Worm (Caenorhabditis elegans): ENCODE data around the gene C31H2.3.

Gene C31H2.3

DNA sequence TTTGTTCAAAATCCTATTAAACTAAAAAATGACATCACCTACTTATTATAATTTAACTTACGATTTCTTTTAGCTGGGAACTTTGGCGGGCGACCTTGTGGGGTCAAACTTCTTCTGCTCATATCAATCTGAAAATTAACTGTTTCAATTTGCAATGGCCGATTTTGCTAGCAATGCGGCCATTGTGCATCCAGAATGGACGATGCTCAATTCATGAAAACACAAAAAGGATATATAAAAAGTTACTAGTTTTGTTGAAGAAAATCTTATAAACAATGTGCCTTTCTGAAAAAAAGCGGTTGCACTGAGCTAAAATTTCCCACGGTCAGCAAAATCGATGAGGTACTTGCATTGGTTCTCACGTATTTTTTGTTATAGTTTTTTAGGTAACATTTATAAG lies at the start of gene C31H2.3:
Gene C31H2.3 (minus strand): TSS at position 101 of the 400 bp plus-strand sequence.
- TF ChIP-seq B0310.2 (tag; optimal IDR thresholded peaks at IDR 0.05) = no peak
- TF ChIP-seq hnd-1 (tag; optimal IDR thresholded peaks at IDR 0.05) = no peak
- no peak for TF ChIP-seq scrt-1 (GFP tag; IDR thresholded peaks at IDR 0.05)
- no peak for TF ChIP-seq ets-7 (tag; optimal IDR thresholded peaks at IDR 0.05)
- TF ChIP-seq tbx-37 (GFP tag; conservative IDR thresholded peaks at IDR 0.05) = no peak

DNA sequence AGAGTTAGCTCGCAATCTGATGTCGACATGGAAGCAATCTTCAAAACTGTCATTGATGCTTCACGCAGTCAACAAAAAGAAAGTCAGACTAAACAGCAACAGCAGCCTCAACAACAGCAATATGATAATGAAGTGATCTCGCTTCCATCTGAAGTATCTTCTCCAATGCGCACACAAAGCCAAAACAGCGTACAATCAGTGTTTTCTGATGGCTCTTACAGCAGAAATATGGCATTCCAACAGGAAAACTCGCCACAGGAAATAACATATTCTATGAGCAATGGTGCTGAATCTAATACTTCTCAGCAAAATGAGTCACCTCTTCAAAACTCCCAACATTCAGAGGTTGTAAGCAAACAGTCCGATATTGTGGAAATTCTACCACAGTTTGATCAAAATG lies 48.7 kb upstream of the C31H2.3 start:
- TF ChIP-seq ets-7 (tag; optimal IDR thresholded peaks at IDR 0.05) = no peak
- no peak for TF ChIP-seq hmbx-1 (tag; optimal IDR thresholded peaks at IDR 0.05)
- no peak for TF ChIP-seq tra-4 (tag; optimal IDR thresholded peaks at IDR 0.05)
- TF ChIP-seq tbx-37 (GFP tag; conservative IDR thresholded peaks at IDR 0.05) = no peak
- no peak for TF ChIP-seq pes-1 (GFP tag; IDR thresholded peaks at IDR 0.05)
- TF ChIP-seq F13C5.2 (tag; optimal IDR thresholded peaks at IDR 0.05) = no peak
- no peak for TF ChIP-seq ceh-13 (GFP tag; optimal IDR thresholded peaks at IDR 0.05)
- no peak for TF ChIP-seq hmg-4 (GFP tag; optimal IDR thresholded peaks at IDR 0.05)
- TF ChIP-seq ceh-36 (tag; optimal IDR thresholded peaks at IDR 0.05) = no peak
- TF ChIP-seq tbx-11 (GFP tag; IDR thresholded peaks at IDR 0.05) = no peak
- TF ChIP-seq aly-1 (tag; optimal IDR thresholded peaks at IDR 0.05) = no peak
- TF ChIP-seq sea-1 (GFP tag; conservative IDR thresholded peaks at IDR 0.05) = no peak
- TF ChIP-seq scrt-1 (GFP tag; IDR thresholded peaks at IDR 0.05) = no peak

DNA sequence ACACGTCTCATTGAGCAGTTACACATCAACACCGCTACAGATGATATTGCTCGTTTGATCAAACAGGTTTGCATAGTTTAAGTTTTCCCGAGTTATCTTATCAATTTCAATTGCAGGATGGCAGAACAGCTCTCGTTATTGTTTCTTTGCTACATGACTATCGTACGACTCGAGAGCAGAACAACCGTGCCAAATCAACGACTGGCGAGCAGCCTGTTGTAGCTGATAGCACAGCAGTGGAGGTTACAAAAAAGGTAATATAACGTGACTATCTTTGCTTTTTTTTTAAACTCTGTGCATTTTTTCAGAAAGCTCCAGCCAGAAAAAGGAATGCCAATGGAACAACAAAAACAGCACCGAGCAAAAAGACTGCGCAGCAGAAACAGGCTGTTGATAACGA lies 48.2 kb upstream of the C31H2.3 start:
- TF ChIP-seq hmg-4 (GFP tag; optimal IDR thresholded peaks at IDR 0.05) (no peak), hmbx-1 (tag; optimal IDR thresholded peaks at IDR 0.05) (no peak), B0310.2 (tag; optimal IDR thresholded peaks at IDR 0.05) (no peak), flt-1 (GFP tag; IDR thresholded peaks at IDR 0.05) (no peak), ets-7 (tag; optimal IDR thresholded peaks at IDR 0.05) (no peak), ama-1 (optimal IDR thresholded peaks at IDR 0.05) (no peak), pes-1 (GFP tag; IDR thresholded peaks at IDR 0.05) (no peak), ceh-13 (GFP tag; optimal IDR thresholded peaks at IDR 0.05) (no peak), tbx-11 (GFP tag; IDR thresholded peaks at IDR 0.05) (no peak)

DNA sequence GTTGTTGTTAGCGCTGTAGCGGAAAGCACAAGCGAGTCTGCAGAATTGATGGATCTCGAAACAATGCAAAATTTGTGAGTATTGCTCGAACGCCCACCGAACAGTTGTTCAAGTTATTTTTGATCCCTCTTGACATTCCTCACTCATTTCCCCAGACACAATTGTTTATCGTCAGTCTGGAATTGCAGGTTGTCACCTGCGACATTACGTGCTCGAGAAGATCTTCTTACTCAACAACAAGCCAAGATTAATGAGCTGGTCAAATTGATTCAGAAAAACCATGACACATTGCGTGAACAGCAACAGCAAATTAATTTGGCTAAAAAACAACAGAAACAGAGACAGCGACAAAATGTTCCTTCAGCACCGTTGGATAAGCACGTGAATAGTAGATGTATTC lies 47.7 kb upstream of the C31H2.3 start:
- TF ChIP-seq tbx-37 (GFP tag; conservative IDR thresholded peaks at IDR 0.05) = no peak
- TF ChIP-seq ama-1 (optimal IDR thresholded peaks at IDR 0.05) = no peak
- no peak for TF ChIP-seq pes-1 (GFP tag; IDR thresholded peaks at IDR 0.05)
- TF ChIP-seq hnd-1 (tag; optimal IDR thresholded peaks at IDR 0.05) = no peak
- TF ChIP-seq B0310.2 (tag; optimal IDR thresholded peaks at IDR 0.05) = no peak
- no peak for TF ChIP-seq flt-1 (GFP tag; IDR thresholded peaks at IDR 0.05)
- no peak for TF ChIP-seq tbx-11 (GFP tag; IDR thresholded peaks at IDR 0.05)
- no peak for TF ChIP-seq aly-1 (tag; optimal IDR thresholded peaks at IDR 0.05)
- no peak for TF ChIP-seq ceh-13 (GFP tag; optimal IDR thresholded peaks at IDR 0.05)
- TF ChIP-seq tra-4 (tag; optimal IDR thresholded peaks at IDR 0.05) = no peak
- TF ChIP-seq hmg-4 (GFP tag; optimal IDR thresholded peaks at IDR 0.05) = no peak
- TF ChIP-seq sea-1 (GFP tag; conservative IDR thresholded peaks at IDR 0.05) = no peak
- no peak for TF ChIP-seq scrt-1 (GFP tag; IDR thresholded peaks at IDR 0.05)

- TF ChIP-seq F13C5.2 (tag; optimal IDR thresholded peaks at IDR 0.05) = no peak
- no peak for TF ChIP-seq ceh-13 (GFP tag; optimal IDR thresholded peaks at IDR 0.05)
- TF ChIP-seq tbx-11 (GFP tag; IDR thresholded peaks at IDR 0.05) = no peak
- TF ChIP-seq scrt-1 (GFP tag; IDR thresholded peaks at IDR 0.05) = no peak
- no peak for TF ChIP-seq tbx-37 (GFP tag; conservative IDR thresholded peaks at IDR 0.05)
- TF ChIP-seq hmg-4 (GFP tag; optimal IDR thresholded peaks at IDR 0.05) = no peak
- TF ChIP-seq ets-7 (tag; optimal IDR thresholded peaks at IDR 0.05) = no peak
- no peak for TF ChIP-seq sea-1 (GFP tag; conservative IDR thresholded peaks at IDR 0.05)
- no peak for TF ChIP-seq ama-1 (optimal IDR thresholded peaks at IDR 0.05)
- no peak for TF ChIP-seq B0310.2 (tag; optimal IDR thresholded peaks at IDR 0.05)
- TF ChIP-seq hmbx-1 (tag; optimal IDR thresholded peaks at IDR 0.05) = no peak
- TF ChIP-seq aly-1 (tag; optimal IDR thresholded peaks at IDR 0.05) = no peak
- TF ChIP-seq ceh-36 (tag; optimal IDR thresholded peaks at IDR 0.05) = no peak
Measured at ce11 chrX:5199825-5200373, 45.7 kb upstream of the C31H2.3 start.

- TF ChIP-seq ama-1 (optimal IDR thresholded peaks at IDR 0.05) (no peak), F13C5.2 (tag; optimal IDR thresholded peaks at IDR 0.05) (no peak), flt-1 (GFP tag; IDR thresholded peaks at IDR 0.05) (no peak), pes-1 (GFP tag; IDR thresholded peaks at IDR 0.05) (no peak), ceh-36 (tag; optimal IDR thresholded peaks at IDR 0.05) (no peak), tbx-37 (GFP tag; conservative IDR thresholded peaks at IDR 0.05) (no peak), scrt-1 (GFP tag; IDR thresholded peaks at IDR 0.05) (no peak), tbx-11 (GFP tag; IDR thresholded peaks at IDR 0.05) (no peak)
Measured at ce11 chrX:5199245-5199644, 45.1 kb upstream of the C31H2.3 start.

- TF ChIP-seq hmbx-1 (tag; optimal IDR thresholded peaks at IDR 0.05) (no peak), tra-4 (tag; optimal IDR thresholded peaks at IDR 0.05) (no peak), tbx-11 (GFP tag; IDR thresholded peaks at IDR 0.05) (no peak), hmg-4 (GFP tag; optimal IDR thresholded peaks at IDR 0.05) (no peak), ama-1 (optimal IDR thresholded peaks at IDR 0.05) (no peak), F13C5.2 (tag; optimal IDR thresholded peaks at IDR 0.05) (no peak), B0310.2 (tag; optimal IDR thresholded peaks at IDR 0.05) (no peak), tbx-37 (GFP tag; conservative IDR thresholded peaks at IDR 0.05) (no peak), ceh-13 (GFP tag; optimal IDR thresholded peaks at IDR 0.05) (no peak), scrt-1 (GFP tag; IDR thresholded peaks at IDR 0.05) (no peak), ets-7 (tag; optimal IDR thresholded peaks at IDR 0.05) (no peak), aly-1 (tag; optimal IDR thresholded peaks at IDR 0.05) (no peak), pes-1 (GFP tag; IDR thresholded peaks at IDR 0.05) (no peak), flt-1 (GFP tag; IDR thresholded peaks at IDR 0.05) (no peak), sea-1 (GFP tag; conservative IDR thresholded peaks at IDR 0.05) (no peak), ceh-36 (tag; optimal IDR thresholded peaks at IDR 0.05) (no peak), hnd-1 (tag; optimal IDR thresholded peaks at IDR 0.05) (no peak)
Measured at ce11 chrX:5197440-5197839, 43.3 kb upstream of the C31H2.3 start.

All from whole organism, early embryonic.